Fruit fly (Drosophila melanogaster) whole organism, embryonic: ENCODE data around the gene Argk1.

Source experiments
- Atf3 ChIP-seq: fragments of 200-800 bp; sonication (Bioruptor generic); optimal IDR thresholded peaks from 3 replicates; lab custom pipeline; 2016; ENCODE audit warnings: missing biosample characterization, missing genetic modification characterization
- CG1024 ChIP-seq: fragments of 200-800 bp; sonication (Bioruptor generic); IDR thresholded peaks from 2 replicates; pipeline ENCODE4 v1.3.6; 2022; ENCODE audit warnings: missing biosample characterization, missing genetic modification characterization
- CG10267 ChIP-seq: fragments of 200-800 bp; sonication (Bioruptor generic); optimal IDR thresholded peaks from 2 replicates; lab custom pipeline; 2018; ENCODE audit warnings: missing biosample characterization, mild to moderate bottlenecking, missing genetic modification characterization, moderate library complexity
- CG10366 ChIP-seq: fragments of 200-800 bp; sonication (Bioruptor generic); IDR thresholded peaks from 2 replicates; pipeline ENCODE4 v1.3.6; 2022; ENCODE audit warnings: missing biosample characterization, missing genetic modification characterization
- CG11723 ChIP-seq: fragments of 200-800 bp; sonication (Bioruptor generic); optimal IDR thresholded peaks from 2 replicates; lab custom pipeline; 2017; ENCODE audit warnings: missing biosample characterization, mild to moderate bottlenecking, missing genetic modification characterization
- CG14667 ChIP-seq: fragments of 200-800 bp; sonication (Bioruptor generic); IDR thresholded peaks from 2 replicates; pipeline ENCODE4 v1.3.6; 2022; ENCODE audit warnings: missing biosample characterization, missing genetic modification characterization
- CG1647 ChIP-seq: fragments of 200-800 bp; sonication (Bioruptor generic); optimal IDR thresholded peaks from 3 replicates; lab custom pipeline; 2016; ENCODE audit warnings: missing biosample characterization, missing genetic modification characterization
- CG16779 ChIP-seq: fragments of 200-800 bp; sonication (Bioruptor generic); IDR thresholded peaks from 2 replicates; pipeline ENCODE4 v1.3.6; 2022; ENCODE audit warnings: missing biosample characterization, missing genetic modification characterization
- CG16863 ChIP-seq: fragments of 200-800 bp; sonication (Bioruptor generic); optimal IDR thresholded peaks from 3 replicates; lab custom pipeline; 2016; ENCODE audit warnings: missing biosample characterization, missing genetic modification characterization
- CG17568 ChIP-seq: fragments of 200-800 bp; sonication (Bioruptor generic); optimal IDR thresholded peaks from 2 replicates; lab custom pipeline; 2018; ENCODE audit warnings: missing biosample characterization, mild to moderate bottlenecking, missing genetic modification characterization, moderate library complexity
- CG2202 ChIP-seq: fragments of 200-800 bp; sonication (Bioruptor generic); optimal IDR thresholded peaks from 2 replicates; lab custom pipeline; 2018; ENCODE audit warnings: missing biosample characterization, mild to moderate bottlenecking, missing genetic modification characterization
- CG31441 ChIP-seq: fragments of 200-800 bp; sonication (Bioruptor generic); IDR thresholded peaks from 2 replicates; pipeline ENCODE4 v1.3.6; 2022; ENCODE audit warnings: missing biosample characterization, missing genetic modification characterization
- CG32767 ChIP-seq: fragments of 200-800 bp; sonication (Bioruptor generic); IDR thresholded peaks from 2 replicates; pipeline ENCODE4 v1.3.6; 2022; ENCODE audit warnings: missing biosample characterization, missing genetic modification characterization
- CG4707 ChIP-seq: fragments of 200-800 bp; sonication (Bioruptor generic); optimal IDR thresholded peaks from 2 replicates; lab custom pipeline; 2018; ENCODE audit warnings: missing biosample characterization, mild to moderate bottlenecking, missing genetic modification characterization, moderate library complexity
- CG4854 ChIP-seq: fragments of 200-800 bp; sonication (Bioruptor generic); optimal IDR thresholded peaks from 2 replicates; lab custom pipeline; 2016; ENCODE audit warnings: missing biosample characterization, missing genetic modification characterization, inconsistent platforms
- CG5953 ChIP-seq: fragments of 200-800 bp; sonication (Bioruptor generic); IDR thresholded peaks from 2 replicates; pipeline ENCODE4 v1.3.6; 2022; ENCODE audit warnings: missing biosample characterization, missing genetic modification characterization
- CG6791 ChIP-seq: fragments of 200-800 bp; sonication (Bioruptor generic); IDR thresholded peaks from 3 replicates; pipeline ENCODE4 v1.3.6; 2022; ENCODE audit warnings: missing biosample characterization, missing genetic modification characterization; ENCODE audit not compliant: partially characterized antibody
- CG6813 ChIP-seq: fragments of 200-800 bp; sonication (Bioruptor generic); optimal IDR thresholded peaks from 2 replicates; lab custom pipeline; 2017; ENCODE audit warnings: missing biosample characterization, missing genetic modification characterization, mild to moderate bottlenecking, moderate library complexity, missing genetic modification reagents
- CG6854 ChIP-seq: fragments of 200-800 bp; sonication (Bioruptor generic); optimal IDR thresholded peaks from 3 replicates; lab custom pipeline; 2017; ENCODE audit warnings: missing biosample characterization, mild to moderate bottlenecking, missing genetic modification characterization
- CG7745 ChIP-seq: fragments of 200-800 bp; sonication (Bioruptor generic); optimal IDR thresholded peaks from 2 replicates; lab custom pipeline; 2018; ENCODE audit warnings: missing biosample characterization, mild to moderate bottlenecking, missing genetic modification characterization, moderate library complexity
- CG7839 ChIP-seq: fragments of 200-800 bp; sonication (Bioruptor generic); optimal IDR thresholded peaks from 3 replicates; lab custom pipeline; 2018; ENCODE audit warnings: missing biosample characterization, mild to moderate bottlenecking, missing genetic modification characterization, moderate library complexity
- CG8765 ChIP-seq: fragments of 200-800 bp; sonication (Bioruptor generic); IDR thresholded peaks from 2 replicates; pipeline ENCODE4 v1.3.6; 2022; ENCODE audit warnings: missing biosample characterization, missing genetic modification characterization
- CG9609 ChIP-seq: fragments of 200-800 bp; sonication (Bioruptor generic); optimal IDR thresholded peaks from 3 replicates; lab custom pipeline; 2016; ENCODE audit warnings: missing biosample characterization, missing genetic modification characterization
- HLHmδ ChIP-seq: fragments of 200-800 bp; sonication (Bioruptor generic); optimal IDR thresholded peaks from 2 replicates; lab custom pipeline; 2018; ENCODE audit warnings: missing biosample characterization, mild to moderate bottlenecking, missing genetic modification characterization, moderate library complexity
- Hand ChIP-seq: fragments of 200-800 bp; sonication (Bioruptor generic); optimal IDR thresholded peaks from 2 replicates; lab custom pipeline; 2017; ENCODE audit warnings: mild to moderate bottlenecking, missing biosample characterization, missing genetic modification reagents, missing genetic modification characterization
- Lim3 ChIP-seq: fragments of 200-800 bp; sonication (Bioruptor generic); IDR thresholded peaks from 2 replicates; pipeline ENCODE4 v1.3.6; 2022; ENCODE audit warnings: missing biosample characterization, missing genetic modification characterization
- NC2β ChIP-seq: fragments of 200-800 bp; sonication (Bioruptor generic); optimal IDR thresholded peaks from 2 replicates; lab custom pipeline; 2016; ENCODE audit warnings: missing biosample characterization, missing genetic modification characterization
- Neu2 ChIP-seq: fragments of 200-800 bp; sonication (Bioruptor generic); optimal IDR thresholded peaks from 3 replicates; lab custom pipeline; 2016; ENCODE audit warnings: missing biosample characterization, missing genetic modification characterization, borderline replicate concordance
- Scr ChIP-seq: fragments of 200-800 bp; sonication (Bioruptor generic); IDR thresholded peaks from 2 replicates; pipeline ENCODE4 v1.3.6; 2022; ENCODE audit warnings: missing biosample characterization, missing genetic modification characterization; ENCODE audit not compliant: partially characterized antibody
- Sox100B ChIP-seq: fragments of 200-800 bp; sonication (Bioruptor generic); optimal IDR thresholded peaks from 3 replicates; lab custom pipeline; 2018; ENCODE audit warnings: missing biosample characterization, mild to moderate bottlenecking, missing genetic modification characterization
- Spps ChIP-seq: fragments of 200-800 bp; sonication (Bioruptor generic); optimal IDR thresholded peaks from 2 replicates; lab custom pipeline; 2018; ENCODE audit warnings: missing biosample characterization, mild to moderate bottlenecking, missing genetic modification characterization
- aop ChIP-seq: fragments of 200-800 bp; sonication (Bioruptor generic); IDR thresholded peaks from 2 replicates; pipeline ENCODE4 v1.3.6; 2022; ENCODE audit warnings: missing biosample characterization, missing genetic modification characterization
- ash1 ChIP-seq: fragments of 200-800 bp; sonication (Bioruptor generic); optimal IDR thresholded peaks from 2 replicates; lab custom pipeline; 2018; ENCODE audit warnings: missing biosample characterization, mild to moderate bottlenecking, missing genetic modification characterization
- bigmax ChIP-seq: fragments of 200-800 bp; sonication (Bioruptor generic); optimal IDR thresholded peaks from 2 replicates; lab custom pipeline; 2018; ENCODE audit warnings: missing biosample characterization, mild to moderate bottlenecking, missing genetic modification characterization
- br ChIP-seq: fragments of >200 bp; optimal IDR thresholded peaks from 2 replicates; lab custom pipeline; 2017
- chn ChIP-seq: fragments of 200-800 bp; sonication (Bioruptor generic); optimal IDR thresholded peaks from 2 replicates; lab custom pipeline; 2016; ENCODE audit warnings: missing biosample characterization, missing genetic modification characterization
- ewg ChIP-seq: fragments of 200-800 bp; sonication (Bioruptor generic); optimal IDR thresholded peaks from 3 replicates; lab custom pipeline; 2017; ENCODE audit warnings: mild to moderate bottlenecking, missing biosample characterization, missing genetic modification reagents, missing genetic modification characterization
- fd102C ChIP-seq: fragments of 200-800 bp; sonication (Bioruptor generic); optimal IDR thresholded peaks from 2 replicates; lab custom pipeline; 2018; ENCODE audit warnings: missing biosample characterization, mild to moderate bottlenecking, missing genetic modification characterization, moderate library complexity
- fd64A ChIP-seq: fragments of 200-800 bp; sonication (Bioruptor generic); optimal IDR thresholded peaks from 3 replicates; lab custom pipeline; 2018; ENCODE audit warnings: missing biosample characterization, mild to moderate bottlenecking, missing genetic modification characterization
- her ChIP-seq: fragments of 200-800 bp; sonication (Bioruptor generic); optimal IDR thresholded peaks from 2 replicates; lab custom pipeline; 2016; ENCODE audit warnings: missing biosample characterization, missing genetic modification characterization
- hth ChIP-seq: fragments of >200 bp; optimal IDR thresholded peaks from 2 replicates; lab custom pipeline; 2017; ENCODE audit warnings: inconsistent platforms
- kni ChIP-seq: fragments of 200-800 bp; sonication (Bioruptor generic); optimal IDR thresholded peaks from 3 replicates; lab custom pipeline; 2017; ENCODE audit warnings: mild to moderate bottlenecking, missing biosample characterization, missing genetic modification reagents, missing genetic modification characterization
- lbe ChIP-seq: fragments of 200-800 bp; sonication (Bioruptor generic); optimal IDR thresholded peaks from 2 replicates; lab custom pipeline; 2016; ENCODE audit warnings: missing biosample characterization, mild to moderate bottlenecking, missing genetic modification characterization
- lilli ChIP-seq: fragments of 200-800 bp; sonication (Bioruptor generic); optimal IDR thresholded peaks from 3 replicates; lab custom pipeline; 2016; ENCODE audit warnings: missing biosample characterization, missing genetic modification characterization
- nau ChIP-seq: fragments of 200-800 bp; sonication (Bioruptor generic); optimal IDR thresholded peaks from 3 replicates; lab custom pipeline; 2017; ENCODE audit warnings: missing biosample characterization, mild to moderate bottlenecking, missing genetic modification characterization, missing genetic modification reagents
- nerfin-1 ChIP-seq: fragments of 200-800 bp; sonication (Bioruptor generic); optimal IDR thresholded peaks from 3 replicates; lab custom pipeline; 2019; ENCODE audit warnings: missing biosample characterization, mild to moderate bottlenecking, missing genetic modification characterization, moderate library complexity
- odd ChIP-seq: fragments of 200-800 bp; sonication (Bioruptor generic); optimal IDR thresholded peaks from 2 replicates; lab custom pipeline; 2017; ENCODE audit warnings: missing biosample characterization, mild to moderate bottlenecking, missing genetic modification characterization
- pfk ChIP-seq: fragments of 200-800 bp; sonication (Bioruptor generic); optimal IDR thresholded peaks from 2 replicates; lab custom pipeline; 2018; ENCODE audit warnings: missing biosample characterization, mild to moderate bottlenecking, missing genetic modification characterization, moderate library complexity
- sima ChIP-seq: fragments of 200-800 bp; sonication (Bioruptor generic); optimal IDR thresholded peaks from 2 replicates; lab custom pipeline; 2016; ENCODE audit warnings: missing biosample characterization, missing genetic modification characterization
- sisA ChIP-seq: fragments of 200-800 bp; sonication (Bioruptor generic); IDR thresholded peaks from 2 replicates; pipeline ENCODE4 v1.3.6; 2022; ENCODE audit warnings: missing biosample characterization, missing genetic modification characterization
- stwl ChIP-seq: fragments of 200-800 bp; sonication (Bioruptor generic); optimal IDR thresholded peaks from 3 replicates; lab custom pipeline; 2018; ENCODE audit warnings: missing biosample characterization, mild to moderate bottlenecking, missing genetic modification characterization, moderate library complexity
- zfh2 ChIP-seq: fragments of 200-800 bp; sonication (Bioruptor generic); optimal IDR thresholded peaks from 2 replicates; lab custom pipeline; 2016; ENCODE audit warnings: missing biosample characterization, missing genetic modification characterization

Gene Argk1

dm6 chr3L:9045318-9045717 is 20.5 kb downstream of the Argk1 start (continued):
- TF ChIP-seq CG5953 (GFP tag; lab: Robert Waterston, UW) (peak; percentile 66), CG6813 (GFP tag; lab: Kevin White, UChicago) (peak; percentile 44), fd102C (GFP tag; lab: Kevin White, UChicago) (no peak), lbe (GFP tag; lab: Kevin White, UChicago) (peak; percentile 47), CG10267 (tag; lab: Kevin White, UChicago) (peak; percentile 69), Atf3 (peak; percentile 42), Spps (peak; percentile 37), CG10366 (GFP tag; lab: Robert Waterston, UW) (peak; percentile 71), CG9609 (GFP tag; lab: Kevin White, UChicago) (peak; percentile 36), CG16863 (peak; percentile 7), pfk (no peak), sima (GFP tag; lab: Kevin White, UChicago) (peak; percentile 44), bigmax (no peak), NC2β (GFP tag; lab: Kevin White, UChicago) (no peak), CG2202 (tag; lab: Kevin White, UChicago) (no peak), chn (GFP tag; lab: Kevin White, UChicago) (peak; percentile 67), kni (GFP tag; lab: Kevin White, UChicago) (no peak), CG7839 (tag; lab: Kevin White, UChicago) (peak; percentile 68), CG6791 (GFP tag; lab: Robert Waterston, UW) (no peak), ewg (peak; percentile 31), CG4707 (GFP tag; lab: Kevin White, UChicago) (no peak), HLHmδ (no peak), stwl (tag; lab: Kevin White, UChicago) (no peak), CG16779 (GFP tag; lab: Robert Waterston, UW) (no peak), ash1 (GFP tag; lab: Kevin White, UChicago) (no peak), her (GFP tag; lab: Kevin White, UChicago) (peak; percentile 18), CG1024 (peak; percentile 58), aop (GFP tag; lab: Robert Waterston, UW) (no peak), Hand (GFP tag; lab: Kevin White, UChicago) (no peak), CG6854 (no peak), hth (no peak), CG8765 (GFP tag; lab: Robert Waterston, UW) (peak; percentile 83), br (lab: Kevin White, UChicago) (no peak), odd (no peak), CG4854 (GFP tag; lab: Kevin White, UChicago) (peak; percentile 30), Lim3 (GFP tag; lab: Robert Waterston, UW) (no peak), zfh2 (peak; percentile 35), CG7745 (tag; lab: Kevin White, UChicago) (no peak), CG17568 (no peak), CG14667 (peak; percentile 61), nerfin-1 (tag; lab: Kevin White, UChicago) (peak; percentile 53), lilli (GFP tag; lab: Kevin White, UChicago) (peak; percentile 42), CG31441 (GFP tag; lab: Robert Waterston, UW) (peak; percentile 70), Scr (GFP tag; lab: Robert Waterston, UW) (no peak), nau (GFP tag; lab: Kevin White, UChicago) (no peak), CG11723 (GFP tag; lab: Kevin White, UChicago) (no peak), CG32767 (peak; percentile 52; the same call in 1 of the 2 replicates), Neu2 (GFP tag; lab: Kevin White, UChicago) (peak; percentile 33), Sox100B (GFP tag; lab: Kevin White, UChicago) (peak; percentile 55), sisA (GFP tag; lab: Robert Waterston, UW) (peak; percentile 78), CG1647 (peak; percentile 44), fd64A (GFP tag; lab: Kevin White, UChicago) (peak; percentile 28)
